Fruit fly (Drosophila melanogaster): ENCODE results near the gene CG4880.

- TF ChIP-seq psq (optimal IDR thresholded peaks at IDR 0.05) (no peak), CG8478 (optimal IDR thresholded peaks at IDR 0.05) (no peak)
Measured at dm6 chrX:16846575-16846974, 40.0 kb upstream of the CG4880 start.

All from whole organism.